Worm (Caenorhabditis elegans): ENCODE results near the gene abu-11.
A peak's percentile ranks its signal among the peaks of the same experiment; 100 is the strongest.

Gene abu-11

ce11 chrII:178146-178545 is 16.2 kb downstream of the abu-11 start:
- peak; percentile 82 for TF ChIP-seq nhr-28 (tag; optimal IDR thresholded peaks at IDR 0.05)
- no peak for TF ChIP-seq nhr-6 (tag; optimal IDR thresholded peaks at IDR 0.05)
- no peak for TF ChIP-seq lim-7 (GFP tag; IDR thresholded peaks at IDR 0.05)
- TF ChIP-seq mes-2 (tag; optimal IDR thresholded peaks at IDR 0.05; ENCODE audit: poor library complexity, severe bottlenecking) = no peak
- TF ChIP-seq zag-1 (tag; optimal IDR thresholded peaks at IDR 0.05) = no peak
- no peak for TF ChIP-seq hmg-1.1 (GFP tag; IDR thresholded peaks at IDR 0.05)
- peak; percentile 14 for TF ChIP-seq hlh-11 (tag; optimal IDR thresholded peaks at IDR 0.05)
- TF ChIP-seq egl-27 (tag; optimal IDR thresholded peaks at IDR 0.05) = no peak
- peak; percentile 47 for TF ChIP-seq aha-1 (tag)
- no peak for TF ChIP-seq nhr-111 (GFP tag; optimal IDR thresholded peaks at IDR 0.05)
- no peak for TF ChIP-seq vab-7 (GFP tag; IDR thresholded peaks at IDR 0.05)

ce11 chrII:176622-177021 is 17.7 kb downstream of the abu-11 start:
- no peak for TF ChIP-seq dmd-8 (GFP tag; IDR thresholded peaks at IDR 0.05)
- TF ChIP-seq snpc-1.2 (GFP tag; IDR thresholded peaks at IDR 0.05) = no peak
- no peak for TF ChIP-seq zfp-3 (GFP tag; conservative IDR thresholded peaks at IDR 0.05)
- TF ChIP-seq ceh-82 (tag; optimal IDR thresholded peaks at IDR 0.05) = no peak
- no peak for TF ChIP-seq mdl-1 (tag; optimal IDR thresholded peaks at IDR 0.05)
- no peak for TF ChIP-seq hlh-30 (tag; optimal IDR thresholded peaks at IDR 0.05; ENCODE audit: insufficient read depth)
- TF ChIP-seq R02D3.7 (tag; optimal IDR thresholded peaks at IDR 0.05) = no peak
- no peak for TF ChIP-seq lin-15B (tag; optimal IDR thresholded peaks at IDR 0.05)
- TF ChIP-seq fos-1 (tag; optimal IDR thresholded peaks at IDR 0.05) = no peak
- TF ChIP-seq sdz-12 (GFP tag; optimal IDR thresholded peaks at IDR 0.05) = no peak
- TF ChIP-seq madf-9 (GFP tag; conservative IDR thresholded peaks at IDR 0.05) = no peak
- TF ChIP-seq unc-39 (tag; optimal IDR thresholded peaks at IDR 0.05) = no peak
- no peak for TF ChIP-seq ces-1 (GFP tag; optimal IDR thresholded peaks at IDR 0.05)
- no peak for TF ChIP-seq dve-1 (tag; optimal IDR thresholded peaks at IDR 0.05; ENCODE audit: insufficient read depth)
- no peak for TF ChIP-seq mxl-2 (GFP tag; conservative IDR thresholded peaks at IDR 0.05)
- TF ChIP-seq arid-1 (GFP tag; conservative IDR thresholded peaks at IDR 0.05) = no peak
- no peak for TF ChIP-seq egl-27 (tag; optimal IDR thresholded peaks at IDR 0.05)

- no peak for TF ChIP-seq ama-1 (optimal IDR thresholded peaks at IDR 0.05)
- no peak for TF ChIP-seq dmd-9 (GFP tag; IDR thresholded peaks at IDR 0.05)
- no peak for TF ChIP-seq nhr-28 (tag; optimal IDR thresholded peaks at IDR 0.05)
- peak in 1 of 2 experiments; percentile 21 for TF ChIP-seq unc-62 (GFP tag; optimal IDR thresholded peaks at IDR 0.05 in 1 of 2)
- TF ChIP-seq unc-62 (tag; optimal IDR thresholded peaks at IDR 0.05) = no peak
- TF ChIP-seq set-16 (GFP tag; IDR thresholded peaks at IDR 0.05) = no peak
- TF ChIP-seq ceh-62 (tag; optimal IDR thresholded peaks at IDR 0.05) = no peak
- no peak for TF ChIP-seq snpc-1.2 (GFP tag; IDR thresholded peaks at IDR 0.05)
- TF ChIP-seq F49E8.2 (tag; optimal IDR thresholded peaks at IDR 0.05; ENCODE audit: borderline replicate concordance) = no peak
Measured at ce11 chrII:175868-176267, 18.5 kb downstream of the abu-11 start, which contains the start of gene T01D1.3. TSS of gene T01D1.3 (minus strand) at chrII:175968.

- TF ChIP-seq unc-62 (GFP tag; optimal IDR thresholded peaks at IDR 0.05 in 1 of 2) = peak in 1 of 2 experiments; percentile 46
- TF ChIP-seq unc-62 (tag; optimal IDR thresholded peaks at IDR 0.05) = no peak
- no peak for TF ChIP-seq mep-1 (tag; optimal IDR thresholded peaks at IDR 0.05)
Measured at ce11 chrII:173679-174078, 20.7 kb downstream of the abu-11 start, which contains the start of gene T01D1.7. TSS of gene T01D1.7 (minus strand) at chrII:173779.

- TF ChIP-seq mes-2 (tag; optimal IDR thresholded peaks at IDR 0.05; ENCODE audit: poor library complexity, severe bottlenecking) (peak; percentile 15), pqm-1 (tag; optimal IDR thresholded peaks at IDR 0.05) (no peak)
Measured at ce11 chrII:163229-163628, 31.1 kb downstream of the abu-11 start.

Measured in whole organism, L4 larva.